Worm (Caenorhabditis elegans) whole organism, young adult: ENCODE data around the gene srh-68.

ENCODE experiments used
- B0019.2 ChIP-seq: fragments of 200-800 bp; sonication (Bioruptor generic); conservative IDR thresholded peaks from 2 replicates; pipeline ENCODE4 v1.3.6; 2022; ENCODE audit warnings: missing genetic modification reagents, missing genetic modification characterization, missing compliant biosample characterization
- F33H1.4 ChIP-seq: fragments of 200-800 bp; sonication (Bioruptor generic); IDR thresholded peaks from 2 replicates; pipeline ENCODE4 v1.3.6; 2022; ENCODE audit warnings: missing genetic modification reagents, missing genetic modification characterization, missing compliant biosample characterization
- F49E8.2 ChIP-seq: sonication (generic microtip); optimal IDR thresholded peaks from 3 replicates; lab custom pipeline; 2017; ENCODE audit warnings: missing genetic modification characterization, mild to moderate bottlenecking, missing compliant biosample characterization, antibody characterized with exemption, moderate library complexity; ENCODE audit not compliant: insufficient read depth
- K11D2.4 ChIP-seq: fragments of 200-800 bp; sonication (Bioruptor generic); IDR thresholded peaks from 2 replicates; pipeline ENCODE4 v1.3.6; 2022; ENCODE audit warnings: missing genetic modification reagents, missing genetic modification characterization, missing compliant biosample characterization
- K12H6.12 ChIP-seq: fragments of 200-800 bp; sonication (Bioruptor generic); optimal IDR thresholded peaks from 2 replicates; lab custom pipeline; 2018; ENCODE audit warnings: mild to moderate bottlenecking, missing genetic modification characterization, missing compliant biosample characterization
- T07F8.4 ChIP-seq: sonication (generic microtip); optimal IDR thresholded peaks from 2 replicates; lab custom pipeline; 2016; ENCODE audit warnings: mild to moderate bottlenecking, missing genetic modification characterization, moderate library complexity, missing compliant biosample characterization
- T26A5.8 ChIP-seq: sonication (generic microtip); optimal IDR thresholded peaks from 2 replicates; lab custom pipeline; 2016; ENCODE audit warnings: missing genetic modification characterization, missing compliant biosample characterization
- Y53G8AR.9 ChIP-seq: fragments of 200-800 bp; sonication (Bioruptor generic); conservative IDR thresholded peaks from 2 replicates; pipeline ENCODE4 v1.3.6; 2022; ENCODE audit warnings: missing genetic modification reagents, missing genetic modification characterization, missing compliant biosample characterization
- Y56A3A.18 ChIP-seq: fragments of 200-800 bp; sonication (Bioruptor generic); IDR thresholded peaks from 2 replicates; pipeline ENCODE4 v1.3.6; 2022; ENCODE audit warnings: missing genetic modification reagents, missing genetic modification characterization, missing compliant biosample characterization
- Y95B8A.8 ChIP-seq: fragments of 200-800 bp; sonication (Bioruptor generic); IDR thresholded peaks from 2 replicates; pipeline ENCODE4 v1.3.6; 2022; ENCODE audit warnings: missing genetic modification reagents, missing genetic modification characterization, missing compliant biosample characterization
- ZK185.1 ChIP-seq: sonication (generic microtip); optimal IDR thresholded peaks from 2 replicates; lab custom pipeline; 2016; ENCODE audit warnings: mild to moderate bottlenecking, missing genetic modification characterization, missing compliant biosample characterization; ENCODE audit not compliant: poor library complexity, severe bottlenecking
- atf-7 ChIP-seq: sonication (generic microtip); optimal IDR thresholded peaks from 2 replicates; lab custom pipeline; 2017; ENCODE audit warnings: mild to moderate bottlenecking, missing genetic modification characterization, missing compliant biosample characterization
- attf-3 ChIP-seq: fragments of 200-800 bp; sonication (Bioruptor generic); conservative IDR thresholded peaks from 2 replicates; pipeline ENCODE4 v1.3.6; 2022; ENCODE audit warnings: missing genetic modification reagents, missing genetic modification characterization, missing compliant biosample characterization
- attf-6 ChIP-seq: fragments of 200-800 bp; sonication (Bioruptor generic); IDR thresholded peaks from 2 replicates; pipeline ENCODE4 v1.3.6; 2022; ENCODE audit warnings: missing genetic modification reagents, missing genetic modification characterization, missing compliant biosample characterization
- ceh-40 ChIP-seq: fragments of 200-800 bp; sonication (Bioruptor generic); IDR thresholded peaks from 2 replicates; pipeline ENCODE4 v1.3.6; 2022; ENCODE audit warnings: missing genetic modification characterization, missing compliant biosample characterization
- chd-7 ChIP-seq: sonication (generic microtip); optimal IDR thresholded peaks from 2 replicates; lab custom pipeline; 2016; ENCODE audit warnings: mild to moderate bottlenecking, missing genetic modification characterization, moderate library complexity, missing compliant biosample characterization
- die-1 ChIP-seq: sonication (generic microtip); optimal IDR thresholded peaks from 2 replicates; lab custom pipeline; 2016; ENCODE audit warnings: missing genotype, mild to moderate bottlenecking, missing genetic modification characterization, missing compliant biosample characterization
- egl-44 ChIP-seq: fragments of 200-800 bp; sonication (Bioruptor generic); IDR thresholded peaks from 2 replicates; pipeline ENCODE4 v1.3.6; 2022; ENCODE audit warnings: missing genetic modification reagents, missing genetic modification characterization, missing compliant biosample characterization
- egrh-3 ChIP-seq: fragments of 200-800 bp; sonication (Bioruptor generic); IDR thresholded peaks from 2 replicates; pipeline ENCODE4 v1.3.6; 2022; ENCODE audit warnings: missing genetic modification reagents, missing genetic modification characterization, missing compliant biosample characterization
- ekl-4 ChIP-seq: fragments of 200-800 bp; sonication (Bioruptor generic); IDR thresholded peaks from 2 replicates; pipeline ENCODE4 v1.3.6; 2022; ENCODE audit warnings: missing genetic modification reagents, missing genetic modification characterization, missing compliant biosample characterization
- him-1 ChIP-seq: sonication (generic microtip); optimal IDR thresholded peaks from 2 replicates; lab custom pipeline; 2016; ENCODE audit warnings: missing genotype, missing genetic modification reagents, missing genetic modification characterization, missing compliant biosample characterization
- hmg-1.2 ChIP-seq: fragments of 200-800 bp; sonication (Bioruptor generic); IDR thresholded peaks from 2 replicates; pipeline ENCODE4 v1.3.6; 2022; ENCODE audit warnings: missing genetic modification reagents, missing genetic modification characterization, missing compliant biosample characterization
- hsf-1 ChIP-seq: fragments of 200-800 bp; sonication (Bioruptor generic); IDR thresholded peaks from 2 replicates; pipeline ENCODE4 v1.3.6; 2022; ENCODE audit warnings: missing genetic modification reagents, missing genetic modification characterization, missing compliant biosample characterization
- let-526 ChIP-seq: fragments of 200-800 bp; sonication (Bioruptor generic); IDR thresholded peaks from 2 replicates; pipeline ENCODE4 v1.3.6; 2022; ENCODE audit warnings: missing genetic modification reagents, missing genetic modification characterization, missing compliant biosample characterization
- lin-26 ChIP-seq: fragments of 200-800 bp; sonication (Bioruptor generic); IDR thresholded peaks from 2 replicates; pipeline ENCODE4 v1.3.6; 2022; ENCODE audit warnings: missing genetic modification reagents, missing genetic modification characterization, missing compliant biosample characterization
- lin-54 ChIP-seq: fragments of 200-800 bp; sonication (Bioruptor generic); optimal IDR thresholded peaks from 2 replicates; lab custom pipeline; 2018; ENCODE audit warnings: mild to moderate bottlenecking, missing genetic modification characterization, missing compliant biosample characterization
- lsl-1 ChIP-seq: fragments of 200-800 bp; sonication (Bioruptor generic); optimal IDR thresholded peaks from 2 replicates; lab custom pipeline; 2018; ENCODE audit warnings: mild to moderate bottlenecking, missing genetic modification characterization, moderate library complexity, missing compliant biosample characterization
- lsy-27 ChIP-seq: sonication (generic microtip); optimal IDR thresholded peaks from 2 replicates; lab custom pipeline; 2017; ENCODE audit warnings: missing genetic modification characterization, mild to moderate bottlenecking, missing compliant biosample characterization, antibody characterized with exemption, missing genotype, borderline replicate concordance; ENCODE audit not compliant: insufficient read depth
- madf-10 ChIP-seq: sonication (generic microtip); optimal IDR thresholded peaks from 2 replicates; lab custom pipeline; 2016; ENCODE audit warnings: mild to moderate bottlenecking, missing genetic modification characterization, missing compliant biosample characterization
- madf-6 ChIP-seq: fragments of 200-800 bp; sonication (Bioruptor generic); IDR thresholded peaks from 2 replicates; pipeline ENCODE4 v1.3.6; 2022; ENCODE audit warnings: missing genetic modification reagents, missing genetic modification characterization, missing compliant biosample characterization
- mcd-1 ChIP-seq: fragments of 200-800 bp; sonication (Bioruptor generic); IDR thresholded peaks from 2 replicates; pipeline ENCODE4 v1.3.6; 2022; ENCODE audit warnings: missing genetic modification reagents, missing genetic modification characterization, missing compliant biosample characterization
- mel-28 ChIP-seq: sonication (generic microtip); optimal IDR thresholded peaks from 2 replicates; lab custom pipeline; 2016; ENCODE audit warnings: borderline replicate concordance, mild to moderate bottlenecking, missing genetic modification characterization, missing compliant biosample characterization
- mxl-1 ChIP-seq: sonication (generic microtip); optimal IDR thresholded peaks from 2 replicates; lab custom pipeline; 2016; ENCODE audit warnings: missing genetic modification characterization, missing compliant biosample characterization
- nhr-179 ChIP-seq: sonication (generic microtip); optimal IDR thresholded peaks from 2 replicates; lab custom pipeline; 2016; ENCODE audit warnings: mild to moderate bottlenecking, missing genetic modification characterization, missing compliant biosample characterization
- nhr-80 ChIP-seq: sonication (generic microtip); optimal IDR thresholded peaks from 2 replicates; lab custom pipeline; 2016; ENCODE audit warnings: missing genetic modification characterization, missing compliant biosample characterization
- nhr-90 ChIP-seq: sonication (generic microtip); optimal IDR thresholded peaks from 2 replicates; lab custom pipeline; 2016; ENCODE audit warnings: missing genotype, mild to moderate bottlenecking, missing genetic modification characterization, missing compliant biosample characterization
- pbrm-1 ChIP-seq: fragments of 200-800 bp; sonication (Bioruptor generic); IDR thresholded peaks from 2 replicates; pipeline ENCODE4 v1.3.6; 2022; ENCODE audit warnings: missing genetic modification reagents, missing genetic modification characterization, missing compliant biosample characterization
- rcor-1 ChIP-seq: fragments of 200-800 bp; sonication (Bioruptor generic); IDR thresholded peaks from 2 replicates; pipeline ENCODE4 v1.3.6; 2022; ENCODE audit warnings: missing genetic modification reagents, missing genetic modification characterization, missing compliant biosample characterization
- rec-8 ChIP-seq, 2 experiments: sonication (generic microtip); optimal IDR thresholded peaks; 2 replicates each; lab custom pipeline; 2016; ENCODE audit warnings: mild to moderate bottlenecking in 2 of 2, missing genetic modification characterization in 2 of 2, missing genetic modification reagents in 2 of 2, missing genotype in 2 of 2, missing biosample characterization in 1 of 2, missing compliant biosample characterization in 1 of 2, moderate library complexity in 1 of 2
- rpc-1 ChIP-seq, 2 experiments: fragments of 150-350 bp in 1 of 2; sonication (generic microtip) in 1 of 2; optimal IDR thresholded peaks; 2 replicates each; lab custom pipeline; 2014 to 2018; ENCODE audit warnings: missing biosample characterization in 1 of 2, missing genetic modification characterization in 1 of 2, missing genetic modification reagents in 1 of 2, missing genotype in 1 of 2
- snpc-1.1 ChIP-seq: sonication (generic microtip); optimal IDR thresholded peaks from 2 replicates; lab custom pipeline; 2017; ENCODE audit warnings: missing genetic modification characterization, mild to moderate bottlenecking, missing compliant biosample characterization, antibody characterized with exemption, moderate library complexity, missing genotype, missing genetic modification reagents; ENCODE audit not compliant: insufficient read depth
- snpc-3.4 ChIP-seq: sonication (generic microtip); optimal IDR thresholded peaks from 2 replicates; lab custom pipeline; 2017; ENCODE audit warnings: missing genetic modification characterization, mild to moderate bottlenecking, missing compliant biosample characterization, antibody characterized with exemption, moderate library complexity, missing genotype, missing genetic modification reagents
- tbp1 ChIP-seq: fragments of 200-800 bp; sonication (Bioruptor generic); optimal IDR thresholded peaks from 2 replicates; lab custom pipeline; 2018; ENCODE audit warnings: mild to moderate bottlenecking, missing genetic modification characterization, missing compliant biosample characterization
- ztf-18 ChIP-seq: sonication (generic microtip); optimal IDR thresholded peaks from 2 replicates; lab custom pipeline; 2016; ENCODE audit warnings: missing genotype, mild to moderate bottlenecking, missing genetic modification characterization, missing compliant biosample characterization
- ztf-26 ChIP-seq: sonication (generic microtip); optimal IDR thresholded peaks from 2 replicates; lab custom pipeline; 2017; ENCODE audit warnings: missing genetic modification characterization, missing compliant biosample characterization
- ztf-28 ChIP-seq: fragments of 200-800 bp; sonication (Bioruptor generic); IDR thresholded peaks from 2 replicates; pipeline ENCODE4 v1.3.6; 2022; ENCODE audit warnings: missing genetic modification reagents, missing genetic modification characterization, missing compliant biosample characterization

The srh-68 gene

ce11 chrII:12541670-12542080 lies 34.5 kb downstream of the srh-68 start (continued):
- 0 out of 2 replicates have a peak, but pooled peaks have one; percentile 55 for TF ChIP-seq Y53G8AR.9
- peak; percentile 76 for TF ChIP-seq snpc-1.1 (tag; lab: Kevin White, UChicago)
- peak; percentile 9 for TF ChIP-seq K12H6.12 (tag; lab: Kevin White, UChicago)
- peak; percentile 49; the same call in 1 of the 2 replicates for TF ChIP-seq pbrm-1 (GFP tag; lab: Robert Waterston, UW)
- peak; percentile 17; the same call in 1 of the 2 replicates for TF ChIP-seq ekl-4
- TF ChIP-seq let-526, result 0 out of 2 replicates have a peak, but pooled peaks have one; percentile 59
- peak; percentile 67 for TF ChIP-seq snpc-3.4
- 0 out of 2 replicates have a peak, but pooled peaks have one; percentile 11 for TF ChIP-seq K11D2.4
- 0 out of 2 replicates have a peak, but pooled peaks have one; percentile 14 for TF ChIP-seq hsf-1 (GFP tag; lab: Robert Waterston, UW)
- 0 out of 2 replicates have a peak, but pooled peaks have one; percentile 40 for TF ChIP-seq ceh-40 (GFP tag; lab: Robert Waterston, UW)
- peak; percentile 69 for TF ChIP-seq T07F8.4 (tag; lab: Kevin White, UChicago)
- TF ChIP-seq hmg-1.2 (GFP tag; lab: Robert Waterston, UW), result peak; percentile 62; the same call in 1 of the 2 replicates
- peak; percentile 39 for TF ChIP-seq madf-10 (tag; lab: Kevin White, UChicago)
- TF ChIP-seq B0019.2, result 0 out of 2 replicates have a peak, but pooled peaks have one; percentile 26
- TF ChIP-seq egrh-3 (GFP tag; lab: Robert Waterston, UW), result peak; percentile 58
- peak; percentile 57; the same call in 1 of the 2 replicates for TF ChIP-seq attf-3 (GFP tag; lab: Robert Waterston, UW)
- TF ChIP-seq madf-6 (GFP tag; lab: Robert Waterston, UW), result peak; percentile 63
- 0 out of 2 replicates have a peak, but pooled peaks have one; percentile 42 for TF ChIP-seq ztf-28 (GFP tag; lab: Robert Waterston, UW)
- TF ChIP-seq rcor-1 (GFP tag; lab: Robert Waterston, UW), result peak; percentile 17; the same call in 1 of the 2 replicates
- TF ChIP-seq atf-7 (tag; lab: Kevin White, UChicago), result peak; percentile 66
- peak; percentile 65 for TF ChIP-seq ztf-18
- peak; percentile 3 for TF ChIP-seq mel-28 (tag; lab: Kevin White, UChicago)
- 0 out of 2 replicates have a peak, but pooled peaks have one; percentile 64 for TF ChIP-seq egl-44
- TF ChIP-seq chd-7, result peak; percentile 77
- peak; percentile 40 for TF ChIP-seq ztf-26 (tag; lab: Kevin White, UChicago)
- peak; percentile 24 for TF ChIP-seq F33H1.4 (GFP tag; lab: Robert Waterston, UW)
- peak; percentile 51 for TF ChIP-seq nhr-179 (tag; lab: Kevin White, UChicago)
- 0 out of 2 replicates have a peak, but pooled peaks have one; percentile 54 for TF ChIP-seq attf-6 (GFP tag; lab: Robert Waterston, UW)
- TF ChIP-seq nhr-90 (tag; lab: Kevin White, UChicago), result peak; percentile 88
- peak; percentile 32 for TF ChIP-seq lsy-27 (tag; lab: Kevin White, UChicago)
- peak; percentile 91 for TF ChIP-seq tbp1 (GFP tag; lab: Kevin White, UChicago)
- TF ChIP-seq ZK185.1 (tag; lab: Kevin White, UChicago), result peak; percentile 77
- peak; percentile 90 for TF ChIP-seq lin-26 (GFP tag; lab: Robert Waterston, UW)
- peak; percentile 61 for TF ChIP-seq F49E8.2 (tag; lab: Kevin White, UChicago)
- peak; percentile 84 for TF ChIP-seq die-1 (tag; lab: Kevin White, UChicago)
- TF ChIP-seq lsl-1 (GFP tag; lab: Kevin White, UChicago), result peak; percentile 48
- TF ChIP-seq mcd-1, result peak; percentile 50; the same call in 1 of the 2 replicates
- peak; percentile 41 for TF ChIP-seq lin-54
- 0 out of 2 replicates have a peak, but pooled peaks have one; percentile 42 for TF ChIP-seq Y95B8A.8 (GFP tag; lab: Robert Waterston, UW)
- peak; percentile 65 for TF ChIP-seq mxl-1 (tag; lab: Kevin White, UChicago)
- peak; percentile 3 to 62 for TF ChIP-seq rec-8 (tag; optimal IDR thresholded peaks at IDR 0.05; lab: Kevin White, UChicago)
- TF ChIP-seq him-1, result peak; percentile 89
- peak; percentile 52 for TF ChIP-seq nhr-80 (tag; lab: Kevin White, UChicago)
- TF ChIP-seq rpc-1 (optimal IDR thresholded peaks at IDR 0.05; lab: Kevin White, UChicago), result peak; percentile 85
- TF ChIP-seq rpc-1 (tag; optimal IDR thresholded peaks at IDR 0.05; lab: Kevin White, UChicago), result peak; percentile 96
- TF ChIP-seq Y56A3A.18 (GFP tag; lab: Robert Waterston, UW), result 0 out of 2 replicates have a peak, but pooled peaks have one; percentile 81
- TF ChIP-seq T26A5.8, result peak; percentile 30
